Fruit fly (Drosophila melanogaster) whole organism, pupa: ENCODE measurements around the gene CG11970.

ENCODE experiments used
- CG12605 ChIP-seq: fragments of 200-800 bp; sonication (Bioruptor generic); IDR thresholded peaks from 2 replicates; pipeline ENCODE4 v1.3.6; 2022; ENCODE audit warnings: missing biosample characterization, missing genetic modification characterization
- CG15710 ChIP-seq: fragments of 200-800 bp; sonication (Bioruptor generic); optimal IDR thresholded peaks from 2 replicates; lab custom pipeline; 2018; ENCODE audit warnings: missing biosample characterization, mild to moderate bottlenecking, missing genetic modification characterization, moderate library complexity
- CG32121 ChIP-seq: fragments of 200-800 bp; sonication (Bioruptor generic); IDR thresholded peaks from 2 replicates; pipeline ENCODE4 v1.3.6; 2022; ENCODE audit warnings: missing biosample characterization, missing genetic modification characterization
- CG34367 ChIP-seq: fragments of 200-800 bp; sonication (Bioruptor generic); optimal IDR thresholded peaks from 2 replicates; lab custom pipeline; 2018; ENCODE audit warnings: missing biosample characterization, mild to moderate bottlenecking, missing genetic modification characterization
- D1 ChIP-seq: fragments of 200-800 bp; sonication (Bioruptor generic); optimal IDR thresholded peaks from 2 replicates; lab custom pipeline; 2018; ENCODE audit warnings: missing biosample characterization, mild to moderate bottlenecking, missing genetic modification characterization, moderate library complexity
- EcR ChIP-seq: fragments of 200-800 bp; sonication (Bioruptor generic); optimal IDR thresholded peaks from 3 replicates; lab custom pipeline; 2019; ENCODE audit warnings: missing biosample characterization, missing genetic modification characterization, mild to moderate bottlenecking, moderate library complexity, missing genetic modification reagents
- Pif1A ChIP-seq: fragments of 200-800 bp; sonication (Bioruptor generic); optimal IDR thresholded peaks from 3 replicates; lab custom pipeline; 2016; ENCODE audit warnings: missing biosample characterization, missing genetic modification characterization
- Pif1B ChIP-seq: fragments of 200-800 bp; sonication (Bioruptor generic); optimal IDR thresholded peaks from 3 replicates; lab custom pipeline; 2016; ENCODE audit warnings: missing biosample characterization, missing genetic modification characterization
- Snoo ChIP-seq: fragments of 200-800 bp; sonication (Bioruptor generic); optimal IDR thresholded peaks from 3 replicates; lab custom pipeline; 2017; ENCODE audit warnings: missing biosample characterization, mild to moderate bottlenecking, missing genetic modification characterization, inconsistent platforms
- gl ChIP-seq: fragments of 200-800 bp; sonication (Bioruptor generic); optimal IDR thresholded peaks from 2 replicates; lab custom pipeline; 2018; ENCODE audit warnings: missing biosample characterization, mild to moderate bottlenecking, missing genetic modification characterization

dm6 chr3R:8998243-8998642 is 13.7 kb downstream of the CG11970 start:
- TF ChIP-seq Snoo (tag; lab: Kevin White, UChicago) (no peak), CG34367 (tag; lab: Kevin White, UChicago) (no peak), EcR (GFP tag; lab: Kevin White, UChicago) (no peak), D1 (no peak), Pif1A (GFP tag; lab: Kevin White, UChicago) (no peak), CG12605 (GFP tag; lab: Robert Waterston, UW) (no peak), Pif1B (GFP tag; lab: Kevin White, UChicago) (no peak), CG15710 (no peak), CG32121 (GFP tag; lab: Robert Waterston, UW) (no peak), gl (no peak)
